Fruit fly (Drosophila melanogaster): ENCODE measurements around the gene RpS14b.

RpS14b gene

DNA sequence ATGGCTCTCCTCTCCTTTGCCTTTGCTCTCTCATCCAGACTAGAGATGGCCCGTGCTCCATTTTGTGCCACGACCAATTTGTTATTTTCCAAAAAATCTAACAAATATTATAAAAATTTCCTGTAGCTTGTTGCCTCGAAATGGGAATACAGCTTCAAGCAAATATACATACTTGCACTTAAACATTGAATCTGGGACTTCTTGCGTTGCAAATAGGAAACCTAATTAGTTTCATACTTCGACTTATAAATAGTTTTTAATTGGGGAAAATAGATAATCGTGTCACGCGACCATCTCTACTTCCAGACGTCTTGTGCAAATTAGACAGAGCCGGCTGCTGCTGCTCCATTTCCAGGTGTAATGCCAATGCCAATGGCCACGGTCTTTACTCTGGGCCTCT is 35.7 kb downstream of the RpS14b start (continued):
- TF ChIP-seq CG8290 (GFP tag; optimal IDR thresholded peaks at IDR 0.05) (no peak), CG8290 (tag; optimal IDR thresholded peaks at IDR 0.05) (peak in 1 of 2 experiments; percentile 9), tup (GFP tag; optimal IDR thresholded peaks at IDR 0.05) (no peak), CG1792 (GFP tag; optimal IDR thresholded peaks at IDR 0.05) (no peak), CG14441 (GFP tag; IDR thresholded peaks at IDR 0.05) (peak; percentile 37; the same call in 1 of the 2 replicates), MTF-1 (GFP tag; optimal IDR thresholded peaks at IDR 0.05; ENCODE audit: borderline replicate concordance) (no peak), CG31365 (tag; optimal IDR thresholded peaks at IDR 0.05) (no peak), sob (GFP tag; IDR thresholded peaks at IDR 0.05) (no peak; the same call in 1 of the 2 replicates), CG5180 (GFP tag; optimal IDR thresholded peaks at IDR 0.05) (peak; percentile 4), CG1832 (GFP tag; optimal IDR thresholded peaks at IDR 0.05) (no peak), CG34376 (GFP tag; optimal IDR thresholded peaks at IDR 0.05) (peak; percentile 39), CG8478 (optimal IDR thresholded peaks at IDR 0.05) (no peak), ind (GFP tag; optimal IDR thresholded peaks at IDR 0.05) (peak; percentile 36), gce (GFP tag; IDR thresholded peaks at IDR 0.05) (no peak), chif (GFP tag; optimal IDR thresholded peaks at IDR 0.05) (peak in 1 of 2 experiments; percentile 42), Vsx1 (GFP tag; optimal IDR thresholded peaks at IDR 0.05) (peak; percentile 2), schlank (tag; optimal IDR thresholded peaks at IDR 0.05) (no peak), CG9727 (GFP tag; optimal IDR thresholded peaks at IDR 0.05) (peak; percentile 53), CG6654 (GFP tag; optimal IDR thresholded peaks at IDR 0.05) (no peak), HLH3B (GFP tag; IDR thresholded peaks at IDR 0.05) (peak; percentile 26; the same call in 1 of the 2 replicates), Asciz (GFP tag; optimal IDR thresholded peaks at IDR 0.05) (peak; percentile 10), vnd (GFP tag; IDR thresholded peaks at IDR 0.05; ENCODE audit: partially characterized antibody) (0 out of 3 replicates have a peak, but pooled peaks have one; percentile 27), C15 (GFP tag; IDR thresholded peaks at IDR 0.05) (no peak), Elba2 (GFP tag; optimal IDR thresholded peaks at IDR 0.05) (no peak), Taf1 (GFP tag; IDR thresholded peaks at IDR 0.05) (no peak), CG13424 (tag; optimal IDR thresholded peaks at IDR 0.05) (peak; percentile 70), ash1 (GFP tag; optimal IDR thresholded peaks at IDR 0.05) (no peak), Hand (GFP tag; optimal IDR thresholded peaks at IDR 0.05) (peak; percentile 32), kni (GFP tag; optimal IDR thresholded peaks at IDR 0.05) (no peak), CG42726 (GFP tag; IDR thresholded peaks at IDR 0.05; ENCODE audit: partially characterized antibody) (no peak), CG2129 (GFP tag; IDR thresholded peaks at IDR 0.05; ENCODE audit: partially characterized antibody) (peak; percentile 43; the same call in 1 of the 2 replicates), CG8359 (GFP tag; optimal IDR thresholded peaks at IDR 0.05; ENCODE audit: borderline replicate concordance) (no peak), CG8765 (GFP tag; IDR thresholded peaks at IDR 0.05) (no peak), Fer2 (tag; optimal IDR thresholded peaks at IDR 0.05) (no peak), CG7372 (GFP tag; IDR thresholded peaks at IDR 0.05) (0 out of 2 replicates have a peak, but pooled peaks have one; percentile 9), Aef1 (GFP tag; IDR thresholded peaks at IDR 0.05) (no peak), Jarid2 (GFP tag; optimal IDR thresholded peaks at IDR 0.05) (no peak), D (optimal IDR thresholded peaks at IDR 0.05) (no peak), D (GFP tag; optimal IDR thresholded peaks at IDR 0.05) (peak; percentile 27), CkIIα-i1 (GFP tag; IDR thresholded peaks at IDR 0.05) (no peak), Deaf1 (tag; optimal IDR thresholded peaks at IDR 0.05) (peak; percentile 4), Ets65A (GFP tag) (no peak), HmgZ (tag; optimal IDR thresholded peaks at IDR 0.05) (peak; percentile 30), cato (GFP tag; optimal IDR thresholded peaks at IDR 0.05; ENCODE audit: borderline replicate concordance) (no peak), Eip74EF (GFP tag; optimal IDR thresholded peaks at IDR 0.05) (no peak), CG4707 (GFP tag; optimal IDR thresholded peaks at IDR 0.05) (no peak), CG8924 (tag; optimal IDR thresholded peaks at IDR 0.05) (peak; percentile 61), exex (tag; optimal IDR thresholded peaks at IDR 0.05) (peak; percentile 11), al (GFP tag; IDR thresholded peaks at IDR 0.05) (0 out of 2 replicates have a peak, but pooled peaks have one; percentile 15), CG8281 (tag; optimal IDR thresholded peaks at IDR 0.05) (no peak)
